Fruit fly (Drosophila melanogaster) whole organism, embryonic: Measurements from ENCODE around the gene Rh5.
A peak's percentile ranks its signal among the peaks of the same experiment; 100 is the strongest.

Experiments used
- Abd-B ChIP-seq: fragments of 200-800 bp; sonication (Bioruptor generic); optimal IDR thresholded peaks from 2 replicates; lab custom pipeline; 2018; ENCODE audit warnings: missing biosample characterization, mild to moderate bottlenecking, missing genetic modification characterization, moderate library complexity
- Atf-2 ChIP-seq: fragments of 200-800 bp; sonication (Bioruptor generic); optimal IDR thresholded peaks from 2 replicates; lab custom pipeline; 2016; ENCODE audit warnings: missing biosample characterization, missing genetic modification characterization
- CG1024 ChIP-seq: fragments of 200-800 bp; sonication (Bioruptor generic); IDR thresholded peaks from 2 replicates; pipeline ENCODE4 v1.3.6; 2022; ENCODE audit warnings: missing biosample characterization, missing genetic modification characterization
- CG12299 ChIP-seq: fragments of 200-800 bp; sonication (Bioruptor generic); optimal IDR thresholded peaks from 2 replicates; lab custom pipeline; 2018; ENCODE audit warnings: missing biosample characterization, mild to moderate bottlenecking, missing genetic modification characterization
- CG12659 ChIP-seq: fragments of 200-800 bp; sonication (Bioruptor generic); optimal IDR thresholded peaks from 3 replicates; lab custom pipeline; 2017; ENCODE audit warnings: mild to moderate bottlenecking, missing biosample characterization, missing genetic modification reagents, missing genetic modification characterization
- CG12942 ChIP-seq: fragments of 200-800 bp; sonication (Bioruptor generic); optimal IDR thresholded peaks from 3 replicates; lab custom pipeline; 2016; ENCODE audit warnings: missing biosample characterization, missing genetic modification characterization
- CG14710 ChIP-seq: fragments of 200-800 bp; sonication (Bioruptor generic); optimal IDR thresholded peaks from 3 replicates; lab custom pipeline; 2019; ENCODE audit warnings: missing biosample characterization, mild to moderate bottlenecking, missing genetic modification characterization, moderate library complexity
- CG15073 ChIP-seq: fragments of 200-800 bp; sonication (Bioruptor generic); optimal IDR thresholded peaks from 2 replicates; lab custom pipeline; 2016; ENCODE audit warnings: missing biosample characterization, missing genetic modification characterization
- CG15601 ChIP-seq: fragments of 200-800 bp; sonication (Bioruptor generic); optimal IDR thresholded peaks from 3 replicates; lab custom pipeline; 2019; ENCODE audit warnings: missing biosample characterization, mild to moderate bottlenecking, missing genetic modification characterization, moderate library complexity
- CG1603 ChIP-seq: fragments of 200-800 bp; sonication (Bioruptor generic); optimal IDR thresholded peaks from 2 replicates; lab custom pipeline; 2019; ENCODE audit warnings: missing biosample characterization, mild to moderate bottlenecking, missing genetic modification characterization, moderate library complexity
- CG17186 ChIP-seq: fragments of 200-800 bp; sonication (Bioruptor generic); optimal IDR thresholded peaks from 3 replicates; lab custom pipeline; 2017; ENCODE audit warnings: missing biosample characterization, missing genetic modification reagents, missing genetic modification characterization
- CG17361 ChIP-seq: fragments of 200-800 bp; sonication (Bioruptor generic); IDR thresholded peaks from 3 replicates; pipeline ENCODE4 v1.3.6; 2022; ENCODE audit warnings: missing biosample characterization, missing genetic modification characterization
- CG17802 ChIP-seq: fragments of 200-800 bp; sonication (Bioruptor generic); optimal IDR thresholded peaks from 2 replicates; lab custom pipeline; 2018; ENCODE audit warnings: missing biosample characterization, mild to moderate bottlenecking, missing genetic modification characterization, moderate library complexity
- CG18764 ChIP-seq: fragments of 200-800 bp; sonication (Bioruptor generic); optimal IDR thresholded peaks from 3 replicates; lab custom pipeline; 2016; ENCODE audit warnings: missing biosample characterization, missing genetic modification characterization
- CG2116 ChIP-seq: fragments of 200-800 bp; sonication (Bioruptor generic); optimal IDR thresholded peaks from 3 replicates; lab custom pipeline; 2018; ENCODE audit warnings: missing biosample characterization, mild to moderate bottlenecking, missing genetic modification characterization
- CG30403 ChIP-seq: fragments of 200-800 bp; sonication (Bioruptor generic); optimal IDR thresholded peaks from 3 replicates; lab custom pipeline; 2016; ENCODE audit warnings: missing biosample characterization, missing genetic modification characterization
- CG3838 ChIP-seq: fragments of 200-800 bp; sonication (Bioruptor generic); optimal IDR thresholded peaks from 3 replicates; lab custom pipeline; 2016; ENCODE audit warnings: missing biosample characterization, missing genetic modification characterization
- CG3995 ChIP-seq: fragments of 200-800 bp; sonication (Bioruptor generic); optimal IDR thresholded peaks from 3 replicates; lab custom pipeline; 2016; ENCODE audit warnings: missing biosample characterization, missing genetic modification characterization
- CG42726 ChIP-seq: fragments of 200-800 bp; sonication (Bioruptor generic); IDR thresholded peaks from 2 replicates; pipeline ENCODE4 v1.3.6; 2022; ENCODE audit warnings: missing biosample characterization, missing genetic modification characterization; ENCODE audit not compliant: partially characterized antibody
- CG4730 ChIP-seq: fragments of 200-800 bp; sonication (Bioruptor generic); IDR thresholded peaks from 2 replicates; pipeline ENCODE4 v1.3.6; 2022; ENCODE audit warnings: missing biosample characterization, missing genetic modification characterization
- CG6254 ChIP-seq: fragments of 200-800 bp; sonication (Bioruptor generic); optimal IDR thresholded peaks from 3 replicates; lab custom pipeline; 2017; ENCODE audit warnings: mild to moderate bottlenecking, missing biosample characterization, missing genetic modification reagents, missing genetic modification characterization
- CG8388 ChIP-seq: fragments of 200-800 bp; sonication (Bioruptor generic); optimal IDR thresholded peaks from 2 replicates; lab custom pipeline; 2019; ENCODE audit warnings: missing biosample characterization, mild to moderate bottlenecking, missing genetic modification characterization, moderate library complexity
- CTCF ChIP-seq: fragments of 200-800 bp; sonication (Bioruptor generic); optimal IDR thresholded peaks from 2 replicates; lab custom pipeline; 2017; ENCODE audit warnings: missing biosample characterization, mild to moderate bottlenecking, missing genetic modification characterization, moderate library complexity
- CoRest ChIP-seq: fragments of 200-800 bp; sonication (Bioruptor generic); optimal IDR thresholded peaks from 3 replicates; lab custom pipeline; 2018; ENCODE audit warnings: missing biosample characterization, mild to moderate bottlenecking, missing genetic modification characterization, moderate library complexity
- D19A ChIP-seq: fragments of 200-800 bp; optimal IDR thresholded peaks from 3 replicates; lab custom pipeline; 2019; ENCODE audit warnings: missing biosample characterization, mild to moderate bottlenecking, missing genetic modification characterization, moderate library complexity
- Dek ChIP-seq: fragments of 200-800 bp; sonication (Bioruptor generic); optimal IDR thresholded peaks from 3 replicates; lab custom pipeline; 2019; ENCODE audit warnings: missing biosample characterization, mild to moderate bottlenecking, missing genetic modification characterization, moderate library complexity
- E2f2 ChIP-seq: fragments of 200-800 bp; sonication (Bioruptor generic); IDR thresholded peaks from 2 replicates; pipeline ENCODE4 v1.3.6; 2022; ENCODE audit warnings: missing biosample characterization, missing genetic modification characterization
- Ets97D ChIP-seq: fragments of 200-800 bp; sonication (Bioruptor generic); optimal IDR thresholded peaks from 3 replicates; lab custom pipeline; 2016; ENCODE audit warnings: missing biosample characterization, missing genetic modification characterization
- H2.0 ChIP-seq: fragments of 200-800 bp; sonication (Bioruptor generic); IDR thresholded peaks from 2 replicates; pipeline ENCODE4 v1.3.6; 2022; ENCODE audit warnings: missing biosample characterization, missing genetic modification characterization
- HLH4C ChIP-seq: fragments of 200-800 bp; sonication (Bioruptor generic); IDR thresholded peaks from 3 replicates; pipeline ENCODE4 v1.3.6; 2022; ENCODE audit warnings: missing biosample characterization, missing genetic modification characterization; ENCODE audit not compliant: partially characterized antibody
- Lhr ChIP-seq: fragments of 200-800 bp; sonication (Bioruptor generic); optimal IDR thresholded peaks from 3 replicates; lab custom pipeline; 2017; ENCODE audit warnings: mild to moderate bottlenecking, missing biosample characterization, missing genetic modification reagents, missing genetic modification characterization
- MBD-R2 ChIP-seq: fragments of 200-800 bp; sonication (Bioruptor generic); IDR thresholded peaks from 2 replicates; pipeline ENCODE4 v1.3.6; 2022; ENCODE audit warnings: missing biosample characterization, missing genetic modification characterization
- Oli ChIP-seq: fragments of 200-800 bp; sonication (Bioruptor generic); optimal IDR thresholded peaks from 2 replicates; lab custom pipeline; 2018; ENCODE audit warnings: missing biosample characterization, mild to moderate bottlenecking, missing genetic modification characterization, moderate library complexity
- Sin3A ChIP-seq: fragments of >200 bp; optimal IDR thresholded peaks from 2 replicates; lab custom pipeline; 2018
- Tbp ChIP-seq: fragments of >200 bp; optimal IDR thresholded peaks from 2 replicates; lab custom pipeline; 2018; ENCODE audit warnings: missing biosample characterization, missing genetic modification characterization
- caup ChIP-seq: fragments of 200-800 bp; sonication (Bioruptor generic); optimal IDR thresholded peaks from 3 replicates; lab custom pipeline; 2017; ENCODE audit warnings: missing biosample characterization, mild to moderate bottlenecking, missing genetic modification characterization, moderate library complexity; ENCODE audit not compliant: severe bottlenecking
- croc ChIP-seq: fragments of 200-800 bp; sonication (Bioruptor generic); conservative IDR thresholded peaks from 3 replicates; pipeline ENCODE4 v1.3.6; 2022; ENCODE audit warnings: missing biosample characterization, missing genetic modification characterization
- dm ChIP-seq: fragments of 200-800 bp; sonication (Bioruptor generic); optimal IDR thresholded peaks from 3 replicates; lab custom pipeline; 2016; ENCODE audit warnings: missing biosample characterization, missing genetic modification characterization
- dmrt11E ChIP-seq: fragments of 200-800 bp; sonication (Bioruptor generic); optimal IDR thresholded peaks from 3 replicates; lab custom pipeline; 2018; ENCODE audit warnings: missing biosample characterization, mild to moderate bottlenecking, missing genetic modification characterization, moderate library complexity
- gfzf ChIP-seq: fragments of 200-800 bp; sonication (Bioruptor generic); optimal IDR thresholded peaks from 2 replicates; lab custom pipeline; 2016; ENCODE audit warnings: missing biosample characterization, mild to moderate bottlenecking, missing genetic modification characterization, moderate library complexity
- gro ChIP-seq: fragments of 200-800 bp; sonication (Bioruptor generic); optimal IDR thresholded peaks from 2 replicates; lab custom pipeline; 2016; ENCODE audit warnings: missing biosample characterization, missing genetic modification characterization
- her ChIP-seq: fragments of 200-800 bp; sonication (Bioruptor generic); optimal IDR thresholded peaks from 2 replicates; lab custom pipeline; 2016; ENCODE audit warnings: missing biosample characterization, missing genetic modification characterization
- nau ChIP-seq: fragments of 200-800 bp; sonication (Bioruptor generic); optimal IDR thresholded peaks from 3 replicates; lab custom pipeline; 2017; ENCODE audit warnings: missing biosample characterization, mild to moderate bottlenecking, missing genetic modification characterization, missing genetic modification reagents
- pan ChIP-seq, 4 experiments: fragments of >200 bp in 3 of 4; fragments of 200-800 bp in 1 of 4; sonication (Bioruptor generic) in 1 of 4; optimal IDR thresholded peaks in 3 of 4; IDR thresholded peaks in 1 of 4; 2 replicates each; pipeline versions ENCODE4 v1.3.6 to Lab custom; 2017 to 2022; ENCODE audit warnings: missing biosample characterization in 2 of 4, missing genetic modification characterization in 2 of 4, mixed read lengths in 1 of 4
- sisA ChIP-seq: fragments of 200-800 bp; sonication (Bioruptor generic); IDR thresholded peaks from 2 replicates; pipeline ENCODE4 v1.3.6; 2022; ENCODE audit warnings: missing biosample characterization, missing genetic modification characterization
- stc ChIP-seq: fragments of 200-800 bp; sonication (Bioruptor generic); IDR thresholded peaks from 2 replicates; pipeline ENCODE4 v1.3.6; 2022; ENCODE audit warnings: missing biosample characterization, missing genetic modification characterization
- sug ChIP-seq: fragments of 200-800 bp; optimal IDR thresholded peaks from 2 replicates; lab custom pipeline; 2019; ENCODE audit warnings: missing biosample characterization, mild to moderate bottlenecking, missing genetic modification characterization, moderate library complexity
- trem ChIP-seq: fragments of 200-800 bp; optimal IDR thresholded peaks from 3 replicates; lab custom pipeline; 2019; ENCODE audit warnings: missing biosample characterization, mild to moderate bottlenecking, missing genetic modification characterization, moderate library complexity
- vnd ChIP-seq: fragments of 200-800 bp; sonication (Bioruptor generic); IDR thresholded peaks from 3 replicates; pipeline ENCODE4 v1.3.6; 2022; ENCODE audit warnings: missing biosample characterization, missing genetic modification characterization; ENCODE audit not compliant: partially characterized antibody
- wor ChIP-seq: fragments of 200-800 bp; sonication (Bioruptor generic); IDR thresholded peaks from 2 replicates; pipeline ENCODE4 v1.3.6; 2022; ENCODE audit warnings: missing biosample characterization, missing genetic modification characterization
- zen2 ChIP-seq: fragments of 200-800 bp; sonication (Bioruptor generic); IDR thresholded peaks from 3 replicates; pipeline ENCODE4 v1.3.6; 2022; ENCODE audit warnings: missing biosample characterization, missing genetic modification characterization; ENCODE audit not compliant: partially characterized antibody

The Rh5 gene

DNA sequence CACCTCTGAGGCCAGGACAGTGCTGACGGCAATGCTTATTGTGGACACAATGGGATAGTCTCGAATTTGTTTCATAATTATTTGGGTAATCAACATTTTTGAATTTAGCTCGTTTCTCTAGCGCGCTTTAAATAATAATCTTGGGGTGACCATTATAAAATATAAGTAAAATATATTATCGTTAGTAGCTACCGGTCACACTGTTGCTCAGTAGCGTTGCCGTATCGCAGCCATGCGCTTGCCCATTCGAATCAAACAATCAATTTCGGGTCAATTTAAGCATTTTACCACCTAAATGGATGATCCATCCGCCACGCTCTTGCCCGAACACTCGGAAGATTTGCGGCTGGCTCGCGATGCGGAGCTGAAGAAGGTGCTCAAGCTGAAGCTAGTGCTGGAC lies 18.2 kb upstream of the Rh5 start, which contains the start of the genes zuc and dgt2 (continued):
- TF ChIP-seq Dek (tag; lab: Kevin White, UChicago) (no peak), CG3995 (GFP tag; lab: Kevin White, UChicago) (peak; percentile 10), Atf-2 (no peak), CG42726 (GFP tag; lab: Robert Waterston, UW) (no peak), CG3838 (GFP tag; lab: Kevin White, UChicago) (no peak), Oli (tag; lab: Kevin White, UChicago) (no peak), CG12299 (tag; lab: Kevin White, UChicago) (no peak), Ets97D (GFP tag; lab: Kevin White, UChicago) (peak; percentile 22), sug (tag; lab: Kevin White, UChicago) (no peak), CG1603 (tag; lab: Kevin White, UChicago) (peak; percentile 45), Lhr (GFP tag; lab: Kevin White, UChicago) (peak; percentile 48), E2f2 (GFP tag; lab: Robert Waterston, UW) (peak; percentile 92), CG4730 (GFP tag; lab: Robert Waterston, UW) (no peak), CG14710 (tag; lab: Kevin White, UChicago) (peak; percentile 14), caup (GFP tag; lab: Kevin White, UChicago) (no peak), D19A (tag; lab: Kevin White, UChicago) (no peak), CG1024 (GFP tag; lab: Robert Waterston, UW) (no peak), her (GFP tag; lab: Kevin White, UChicago) (no peak), CG12942 (GFP tag; lab: Kevin White, UChicago) (no peak), pan (optimal IDR thresholded peaks at IDR 0.05; lab: Kevin White, UChicago) (no peak), pan (GFP tag; optimal IDR thresholded peaks at IDR 0.05 in 1 of 2, IDR thresholded peaks at IDR 0.05 in 1 of 2) (no peak), Sin3A (peak; percentile 14), CG17186 (GFP tag; lab: Kevin White, UChicago) (peak; percentile 5), HLH4C (GFP tag; lab: Robert Waterston, UW) (no peak), dm (GFP tag; lab: Kevin White, UChicago) (no peak), MBD-R2 (GFP tag; lab: Robert Waterston, UW) (peak; percentile 71), CG15073 (no peak), Abd-B (GFP tag; lab: Kevin White, UChicago) (peak; percentile 16), croc (GFP tag; lab: Robert Waterston, UW) (no peak), CTCF (GFP tag; lab: Kevin White, UChicago) (no peak), CG30403 (GFP tag; lab: Kevin White, UChicago) (no peak), zen2 (GFP tag; lab: Robert Waterston, UW) (no peak; the same call in 2 of the 3 replicates), vnd (0 out of 3 replicates have a peak, but pooled peaks have one; percentile 29), CG17802 (tag; lab: Kevin White, UChicago) (no peak), CG8388 (GFP tag; lab: Kevin White, UChicago) (no peak), Tbp (GFP tag; lab: Kevin White, UChicago) (no peak), dmrt11E (tag; lab: Kevin White, UChicago) (no peak), CG6254 (GFP tag; lab: Kevin White, UChicago) (no peak), gro (GFP tag; lab: Kevin White, UChicago) (no peak), CG15601 (no peak), CG12659 (GFP tag; lab: Kevin White, UChicago) (peak; percentile 11), nau (no peak), stc (GFP tag; lab: Robert Waterston, UW) (no peak), CG18764 (GFP tag; lab: Kevin White, UChicago) (no peak), gfzf (GFP tag; lab: Kevin White, UChicago) (peak; percentile 67), CG2116 (GFP tag; lab: Kevin White, UChicago) (peak; percentile 21), trem (peak; percentile 64), wor (GFP tag; lab: Robert Waterston, UW) (no peak), CG17361 (no peak), H2.0 (GFP tag; lab: Robert Waterston, UW) (no peak), sisA (GFP tag; lab: Robert Waterston, UW) (no peak), CoRest (tag; lab: Kevin White, UChicago) (peak; percentile 27)
